Worm (Caenorhabditis elegans): ENCODE measurements around the gene irg-2.

- TF ChIP-seq nhr-23 (tag; optimal IDR thresholded peaks at IDR 0.05) (no peak), lin-13 (GFP tag; optimal IDR thresholded peaks at IDR 0.05) (no peak), nhr-12 (tag; optimal IDR thresholded peaks at IDR 0.05) (no peak), elt-3 (tag; optimal IDR thresholded peaks at IDR 0.05) (no peak), nhr-25 (tag; optimal IDR thresholded peaks at IDR 0.05) (no peak), egl-27 (tag; optimal IDR thresholded peaks at IDR 0.05) (no peak), snpc-4 (tag; optimal IDR thresholded peaks at IDR 0.05) (no peak), mab-5 (tag; optimal IDR thresholded peaks at IDR 0.05) (no peak), dmd-4 (tag; optimal IDR thresholded peaks at IDR 0.05) (no peak), unc-62 (GFP tag; optimal IDR thresholded peaks at IDR 0.05) (no peak), zag-1 (tag; optimal IDR thresholded peaks at IDR 0.05) (no peak)
Observed at ce11 chrV:4080546-4080945, 38.6 kb downstream of the irg-2 start.

All from whole organism, L2 larva.